Worm (Caenorhabditis elegans) whole organism, late embryonic: ENCODE results near the gene Y7A5A.5.

Experiments used
- F13H6.1 ChIP-seq: sonication (generic microtip); optimal IDR thresholded peaks from 2 replicates; lab custom pipeline; 2016; ENCODE audit warnings: missing genetic modification characterization, missing compliant biosample characterization
- ama-1 ChIP-seq: fragments of 150-350 bp; optimal IDR thresholded peaks from 2 replicates; lab custom pipeline; 2014
- pqm-1 ChIP-seq: sonication (generic microtip); optimal IDR thresholded peaks from 2 replicates; lab custom pipeline; 2016; ENCODE audit warnings: missing genetic modification characterization, missing compliant biosample characterization
- sdc-2 ChIP-seq: sonication (generic microtip); optimal IDR thresholded peaks from 2 replicates; lab custom pipeline; 2016; ENCODE audit warnings: missing genotype, missing genetic modification characterization, missing compliant biosample characterization
- sox-4 ChIP-seq: sonication (generic microtip); optimal IDR thresholded peaks from 2 replicates; lab custom pipeline; 2017; ENCODE audit warnings: mild to moderate bottlenecking, missing genetic modification characterization, inconsistent platforms, missing compliant biosample characterization
- unc-55 ChIP-seq: sonication (generic microtip); optimal IDR thresholded peaks from 2 replicates; lab custom pipeline; 2017; ENCODE audit warnings: missing biosample characterization, missing genetic modification reagents, missing genetic modification characterization

DNA sequence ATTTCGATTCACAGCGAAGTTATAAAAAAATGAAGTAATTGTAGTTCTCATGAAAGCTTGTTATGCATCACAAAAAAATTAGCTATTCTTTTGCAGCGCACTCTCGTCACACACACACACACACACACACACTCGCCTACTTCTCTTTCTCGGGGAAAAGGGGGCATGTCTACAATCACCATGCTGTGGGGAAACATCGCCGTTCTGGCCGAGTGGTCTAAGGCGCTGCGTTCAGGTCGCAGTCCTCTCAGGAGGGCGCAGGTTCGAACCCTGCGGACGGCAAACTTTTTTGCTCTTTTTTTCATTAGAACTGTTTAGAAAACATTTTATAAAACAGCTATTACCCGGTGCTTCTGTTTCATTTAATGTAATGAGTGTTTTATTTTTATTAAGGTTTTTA, 44.8 kb downstream of the Y7A5A.5 start:
- no peak for TF ChIP-seq ama-1 (lab: Kevin White, UChicago)
- TF ChIP-seq pqm-1, result peak; percentile 84
- TF ChIP-seq sox-4 (tag; lab: Kevin White, UChicago), result peak; percentile 91
- peak; percentile 95 for TF ChIP-seq sdc-2 (tag; lab: Kevin White, UChicago)
- peak; percentile 80 for TF ChIP-seq F13H6.1 (tag; lab: Kevin White, UChicago)
- TF ChIP-seq unc-55 (GFP tag; lab: Kevin White, UChicago), result no peak
